Worm (Caenorhabditis elegans): ENCODE data around the gene F25B3.5.

DNA sequence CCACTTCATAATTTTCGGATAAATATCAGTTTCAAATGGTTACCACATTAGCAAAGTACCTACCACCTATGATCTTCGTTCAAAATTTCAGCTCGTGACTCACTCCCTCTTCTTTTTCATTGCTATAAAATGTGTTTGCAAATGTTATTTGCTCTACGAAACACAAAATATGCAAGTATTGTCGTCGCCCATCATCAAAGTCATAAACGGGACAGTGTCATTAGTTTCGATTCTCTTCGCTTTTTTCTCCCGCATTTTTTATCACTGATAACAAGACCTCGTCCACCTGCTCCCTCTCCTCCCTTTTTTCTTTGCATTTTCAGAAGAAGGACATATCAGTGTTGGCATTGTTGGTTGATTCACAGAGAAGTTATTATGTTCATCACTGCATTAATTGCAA is 43.6 kb downstream of the F25B3.5 start, which contains the start of gene C50F4.1:
- TF ChIP-seq nfya-1 (tag; optimal IDR thresholded peaks at IDR 0.05; ENCODE audit: borderline replicate concordance, insufficient read depth) = no peak
- no peak for TF ChIP-seq ceh-40 (GFP tag; IDR thresholded peaks at IDR 0.05)
- no peak for TF ChIP-seq ztf-18 (tag; optimal IDR thresholded peaks at IDR 0.05)
- TF ChIP-seq nhr-27 (tag; optimal IDR thresholded peaks at IDR 0.05) = no peak
- no peak for TF ChIP-seq rcor-1 (GFP tag; IDR thresholded peaks at IDR 0.05)
- no peak for TF ChIP-seq mxl-1 (tag; optimal IDR thresholded peaks at IDR 0.05)
